Fruit fly (Drosophila melanogaster) whole organism, embryonic: ENCODE measurements around the gene CG15772.
A peak's percentile ranks its signal among the peaks of the same experiment; 100 is the strongest.

ENCODE experiments used
- Abd-B ChIP-seq: fragments of 200-800 bp; sonication (Bioruptor generic); optimal IDR thresholded peaks from 2 replicates; lab custom pipeline; 2018; ENCODE audit warnings: missing biosample characterization, mild to moderate bottlenecking, missing genetic modification characterization, moderate library complexity
- CG10147 ChIP-seq: fragments of 200-800 bp; sonication (Bioruptor generic); optimal IDR thresholded peaks from 2 replicates; lab custom pipeline; 2019; ENCODE audit warnings: missing biosample characterization, mild to moderate bottlenecking, missing genetic modification characterization, moderate library complexity
- CG10366 ChIP-seq: fragments of 200-800 bp; sonication (Bioruptor generic); IDR thresholded peaks from 2 replicates; pipeline ENCODE4 v1.3.6; 2022; ENCODE audit warnings: missing biosample characterization, missing genetic modification characterization
- CG10543 ChIP-seq: fragments of 200-800 bp; sonication (Bioruptor generic); optimal IDR thresholded peaks from 3 replicates; lab custom pipeline; 2017; ENCODE audit warnings: missing biosample characterization, mild to moderate bottlenecking, missing genetic modification characterization, moderate library complexity
- CG11093 ChIP-seq: fragments of 200-800 bp; sonication (Bioruptor generic); IDR thresholded peaks from 3 replicates; pipeline ENCODE4 v1.3.6; 2022; ENCODE audit warnings: missing biosample characterization, missing genetic modification characterization
- CG11456 ChIP-seq: fragments of 200-800 bp; sonication (Bioruptor generic); IDR thresholded peaks from 3 replicates; pipeline ENCODE4 v1.3.6; 2022; ENCODE audit warnings: missing biosample characterization, missing genetic modification characterization
- CG13287 ChIP-seq: fragments of 200-800 bp; sonication (Bioruptor generic); IDR thresholded peaks from 2 replicates; pipeline ENCODE4 v1.3.6; 2022; ENCODE audit warnings: missing biosample characterization, missing genetic modification characterization; ENCODE audit not compliant: partially characterized antibody
- CG14710 ChIP-seq: fragments of 200-800 bp; sonication (Bioruptor generic); optimal IDR thresholded peaks from 3 replicates; lab custom pipeline; 2019; ENCODE audit warnings: missing biosample characterization, mild to moderate bottlenecking, missing genetic modification characterization, moderate library complexity
- CG16813 ChIP-seq: fragments of 200-800 bp; sonication (Bioruptor generic); IDR thresholded peaks from 3 replicates; pipeline ENCODE4 v1.3.6; 2022; ENCODE audit warnings: missing biosample characterization, missing genetic modification characterization; ENCODE audit not compliant: partially characterized antibody
- CG18599 ChIP-seq: fragments of 200-800 bp; sonication (Bioruptor generic); optimal IDR thresholded peaks from 3 replicates; lab custom pipeline; 2017; ENCODE audit warnings: missing biosample characterization, missing genetic modification characterization, mild to moderate bottlenecking, moderate library complexity, missing genetic modification reagents
- CG31365 ChIP-seq: fragments of 200-800 bp; sonication (Bioruptor generic); optimal IDR thresholded peaks from 2 replicates; lab custom pipeline; 2018; ENCODE audit warnings: missing biosample characterization, mild to moderate bottlenecking, missing genetic modification characterization
- CG33557 ChIP-seq: fragments of 200-800 bp; sonication (Bioruptor generic); optimal IDR thresholded peaks from 2 replicates; lab custom pipeline; 2019; ENCODE audit warnings: missing biosample characterization, mild to moderate bottlenecking, missing genetic modification characterization, moderate library complexity
- CG3726 ChIP-seq: fragments of 200-800 bp; sonication (Bioruptor generic); IDR thresholded peaks from 3 replicates; pipeline ENCODE4, ENCODE4 v1.3.6; 2022; ENCODE audit warnings: missing biosample characterization, missing genetic modification characterization
- CG4282 ChIP-seq: fragments of 200-800 bp; sonication (Bioruptor generic); optimal IDR thresholded peaks from 2 replicates; lab custom pipeline; 2016; ENCODE audit warnings: missing biosample characterization, missing genetic modification characterization
- CG4404 ChIP-seq: fragments of 200-800 bp; sonication (Bioruptor generic); IDR thresholded peaks from 2 replicates; pipeline ENCODE4 v1.3.6; 2022; ENCODE audit warnings: missing biosample characterization, missing genetic modification characterization
- CG6175 ChIP-seq: fragments of 200-800 bp; sonication (Bioruptor generic); IDR thresholded peaks from 3 replicates; pipeline ENCODE4 v1.3.6; 2022; ENCODE audit warnings: missing biosample characterization, missing genetic modification characterization
- CG8388 ChIP-seq: fragments of 200-800 bp; sonication (Bioruptor generic); optimal IDR thresholded peaks from 2 replicates; lab custom pipeline; 2019; ENCODE audit warnings: missing biosample characterization, mild to moderate bottlenecking, missing genetic modification characterization, moderate library complexity
- CG8944 ChIP-seq: fragments of 200-800 bp; sonication (Bioruptor generic); optimal IDR thresholded peaks from 3 replicates; lab custom pipeline; 2016; ENCODE audit warnings: missing biosample characterization, missing genetic modification characterization
- CG9876 ChIP-seq: fragments of 200-800 bp; sonication (Bioruptor generic); optimal IDR thresholded peaks from 2 replicates; lab custom pipeline; 2016; ENCODE audit warnings: missing biosample characterization, missing genetic modification characterization
- CHES-1-like ChIP-seq: fragments of 200-800 bp; sonication (Bioruptor generic); optimal IDR thresholded peaks from 2 replicates; lab custom pipeline; 2016; ENCODE audit warnings: missing biosample characterization, missing genetic modification characterization
- Camta ChIP-seq: fragments of 200-800 bp; sonication (Bioruptor generic); optimal IDR thresholded peaks from 2 replicates; lab custom pipeline; 2016; ENCODE audit warnings: missing biosample characterization, missing genetic modification characterization
- Dip2 ChIP-seq: fragments of 200-800 bp; sonication (Bioruptor generic); IDR thresholded peaks from 2 replicates; pipeline ENCODE4 v1.3.6; 2022; ENCODE audit warnings: missing biosample characterization, missing genetic modification characterization
- E2f1 ChIP-seq: fragments of 200-800 bp; sonication (Bioruptor generic); IDR thresholded peaks from 2 replicates; pipeline ENCODE4 v1.3.6; 2022; ENCODE audit warnings: missing biosample characterization, missing genetic modification characterization
- Eip74EF ChIP-seq, 2 experiments: fragments of 200-800 bp in 1 of 2; fragments of >200 bp in 1 of 2; sonication (Bioruptor generic) in 1 of 2; optimal IDR thresholded peaks; 2 replicates each; lab custom pipeline; 2017 to 2019; ENCODE audit warnings: missing biosample characterization in 2 of 2, missing genetic modification characterization in 2 of 2, mild to moderate bottlenecking in 1 of 2, moderate library complexity in 1 of 2
- HLH3B ChIP-seq: fragments of 200-800 bp; sonication (Bioruptor generic); IDR thresholded peaks from 2 replicates; pipeline ENCODE4 v1.3.6; 2022; ENCODE audit warnings: missing biosample characterization, missing genetic modification characterization
- Hey ChIP-seq: fragments of 200-800 bp; sonication (Bioruptor generic); optimal IDR thresholded peaks from 3 replicates; lab custom pipeline; 2018; ENCODE audit warnings: missing biosample characterization, mild to moderate bottlenecking, missing genetic modification characterization
- Hsf ChIP-seq: fragments of 200-800 bp; sonication (Bioruptor generic); optimal IDR thresholded peaks from 3 replicates; lab custom pipeline; 2016; ENCODE audit warnings: missing biosample characterization, missing genetic modification characterization
- MTF-1 ChIP-seq: fragments of 200-800 bp; sonication (Bioruptor generic); optimal IDR thresholded peaks from 2 replicates; lab custom pipeline; 2018; ENCODE audit warnings: missing biosample characterization, mild to moderate bottlenecking, missing genetic modification characterization, borderline replicate concordance
- NFAT ChIP-seq: fragments of 200-800 bp; sonication (Bioruptor generic); IDR thresholded peaks from 2 replicates; pipeline ENCODE4 v1.3.6; 2022; ENCODE audit warnings: missing biosample characterization, missing genetic modification characterization
- Nf-YC ChIP-seq: fragments of 200-800 bp; optimal IDR thresholded peaks from 3 replicates; lab custom pipeline; 2019; ENCODE audit warnings: missing biosample characterization, mild to moderate bottlenecking, missing genetic modification characterization, moderate library complexity
- Sry-δ ChIP-seq: fragments of 200-800 bp; sonication (Bioruptor generic); optimal IDR thresholded peaks from 2 replicates; lab custom pipeline; 2016; ENCODE audit warnings: missing biosample characterization, missing genetic modification characterization
- bsh ChIP-seq, 2 experiments: fragments of 200-800 bp; sonication (Bioruptor generic); optimal IDR thresholded peaks; 2 replicates each; lab custom pipeline; 2017 to 2018; ENCODE audit warnings: mild to moderate bottlenecking in 2 of 2, missing biosample characterization in 2 of 2, missing genetic modification characterization in 2 of 2, moderate library complexity in 1 of 2
- chinmo ChIP-seq: fragments of 200-800 bp; sonication (Bioruptor generic); IDR thresholded peaks from 4 replicates; pipeline ENCODE4 v1.3.6; 2022; ENCODE audit warnings: missing biosample characterization, missing genetic modification characterization; ENCODE audit not compliant: partially characterized antibody
- croc ChIP-seq: fragments of 200-800 bp; sonication (Bioruptor generic); conservative IDR thresholded peaks from 3 replicates; pipeline ENCODE4 v1.3.6; 2022; ENCODE audit warnings: missing biosample characterization, missing genetic modification characterization
- dan ChIP-seq: fragments of 200-800 bp; sonication (Bioruptor generic); IDR thresholded peaks from 2 replicates; pipeline ENCODE4 v1.3.6; 2022; ENCODE audit warnings: missing biosample characterization, missing genetic modification characterization
- dpn ChIP-seq, 2 experiments: fragments of 200-800 bp; sonication (Bioruptor generic); optimal IDR thresholded peaks; 3 replicates each; lab custom pipeline; 2016; ENCODE audit warnings: missing biosample characterization in 2 of 2, missing genetic modification characterization in 2 of 2
- dysf ChIP-seq: fragments of 200-800 bp; sonication (Bioruptor generic); IDR thresholded peaks from 3 replicates; pipeline ENCODE4 v1.3.6; 2022; ENCODE audit warnings: missing biosample characterization, missing genetic modification characterization
- esg ChIP-seq: fragments of 200-800 bp; sonication (Bioruptor generic); conservative IDR thresholded peaks from 2 replicates; pipeline ENCODE4 v1.3.6; 2022; ENCODE audit warnings: missing biosample characterization, missing genetic modification characterization
- exex ChIP-seq: fragments of 200-800 bp; sonication (Bioruptor generic); optimal IDR thresholded peaks from 4 replicates; lab custom pipeline; 2018; ENCODE audit warnings: missing biosample characterization, mild to moderate bottlenecking, missing genetic modification characterization, moderate library complexity
- gem ChIP-seq: fragments of 200-800 bp; sonication (Bioruptor generic); optimal IDR thresholded peaks from 2 replicates; lab custom pipeline; 2019; ENCODE audit warnings: missing biosample characterization, mild to moderate bottlenecking, missing genetic modification characterization, moderate library complexity
- her ChIP-seq: fragments of 200-800 bp; sonication (Bioruptor generic); optimal IDR thresholded peaks from 2 replicates; lab custom pipeline; 2016; ENCODE audit warnings: missing biosample characterization, missing genetic modification characterization
- hkb ChIP-seq, 2 experiments: fragments of 200-800 bp in 1 of 2; fragments of >200 bp in 1 of 2; sonication (Bioruptor generic) in 1 of 2; IDR thresholded peaks in 1 of 2; optimal IDR thresholded peaks in 1 of 2; 2 replicates each; pipeline versions ENCODE4 v1.3.6 to Lab custom; 2017 to 2022; ENCODE audit warnings: missing biosample characterization in 1 of 2, missing genetic modification characterization in 1 of 2
- nmo ChIP-seq: fragments of 200-800 bp; sonication (Bioruptor generic); optimal IDR thresholded peaks from 2 replicates; lab custom pipeline; 2018; ENCODE audit warnings: missing biosample characterization, mild to moderate bottlenecking, missing genetic modification characterization, moderate library complexity
- oc ChIP-seq: fragments of 200-800 bp; sonication (Bioruptor generic); optimal IDR thresholded peaks from 2 replicates; lab custom pipeline; 2018; ENCODE audit warnings: missing biosample characterization, mild to moderate bottlenecking, missing genetic modification characterization, moderate library complexity
- ro ChIP-seq: fragments of 200-800 bp; sonication (Bioruptor generic); IDR thresholded peaks from 2 replicates; pipeline ENCODE4 v1.3.6; 2022; ENCODE audit warnings: missing biosample characterization, missing genetic modification characterization
- sens ChIP-seq: fragments of 200-800 bp; sonication (Bioruptor generic); peaks from one replicate; lab custom pipeline; 2016; ENCODE audit warnings: missing biosample characterization, missing genetic modification characterization
- tin ChIP-seq: fragments of 200-800 bp; sonication (Bioruptor generic); optimal IDR thresholded peaks from 3 replicates; lab custom pipeline; 2016; ENCODE audit warnings: missing biosample characterization, missing genetic modification characterization
- vnd ChIP-seq: fragments of 200-800 bp; sonication (Bioruptor generic); IDR thresholded peaks from 3 replicates; pipeline ENCODE4 v1.3.6; 2022; ENCODE audit warnings: missing biosample characterization, missing genetic modification characterization; ENCODE audit not compliant: partially characterized antibody

CG15772 gene

dm6 chrX:5783260-5784040 is 31.4 kb downstream of the CG15772 start (continued):
- TF ChIP-seq CG18599 (GFP tag; lab: Kevin White, UChicago) = peak; percentile 15
- TF ChIP-seq CG8388 (GFP tag; lab: Kevin White, UChicago) = peak; percentile 50
- peak; percentile 45 for TF ChIP-seq HLH3B
- TF ChIP-seq gem (tag; lab: Kevin White, UChicago) = peak; percentile 69
- TF ChIP-seq dysf (GFP tag; lab: Robert Waterston, UW) = peak; percentile 51; the same call in 2 of the 3 replicates
- no peak for TF ChIP-seq vnd (GFP tag; lab: Robert Waterston, UW)
- TF ChIP-seq CG10147 = no peak
- no peak for TF ChIP-seq E2f1
- no peak for TF ChIP-seq Sry-δ (GFP tag; lab: Kevin White, UChicago)
- no peak for TF ChIP-seq NFAT (GFP tag; lab: Robert Waterston, UW)
- no peak for TF ChIP-seq CG10543 (GFP tag; lab: Kevin White, UChicago)
- TF ChIP-seq tin (GFP tag; lab: Kevin White, UChicago) = peak; percentile 35
- TF ChIP-seq Hsf (GFP tag; lab: Kevin White, UChicago) = peak; percentile 18
- no peak for TF ChIP-seq Nf-YC
- no peak for TF ChIP-seq CG4282
- TF ChIP-seq MTF-1 = no peak
- TF ChIP-seq CG11456 (GFP tag; lab: Robert Waterston, UW) = no peak
- TF ChIP-seq croc (GFP tag; lab: Robert Waterston, UW) = peak; percentile 39; the same call in 1 of the 3 replicates
- peak in 1 of 2 experiments; percentile 58 for TF ChIP-seq bsh (GFP tag; optimal IDR thresholded peaks at IDR 0.05; lab: Kevin White, UChicago)
- TF ChIP-seq CG33557 (GFP tag; lab: Kevin White, UChicago) = no peak
- no peak for TF ChIP-seq chinmo (GFP tag; lab: Robert Waterston, UW)
- TF ChIP-seq Hey = no peak
- TF ChIP-seq esg = no peak
- TF ChIP-seq CG8944 = no peak
- TF ChIP-seq hkb (optimal IDR thresholded peaks at IDR 0.05; lab: Kevin White, UChicago) = no peak
- peak; percentile 51; the same call in 1 of the 2 replicates for TF ChIP-seq hkb (GFP tag; IDR thresholded peaks at IDR 0.05; lab: Robert Waterston, UW)
- TF ChIP-seq CG6175 (GFP tag; lab: Robert Waterston, UW) = no peak
- TF ChIP-seq CG16813 (GFP tag; lab: Robert Waterston, UW) = no peak
- TF ChIP-seq dpn (GFP tag; optimal IDR thresholded peaks at IDR 0.05; lab: Kevin White, UChicago) = peak in 1 of 2 experiments; percentile 24
- no peak for TF ChIP-seq CG3726 (GFP tag; lab: Robert Waterston, UW)
- TF ChIP-seq CG4404 (GFP tag; lab: Robert Waterston, UW) = no peak
- TF ChIP-seq exex (tag; lab: Kevin White, UChicago) = no peak
- TF ChIP-seq CG31365 (tag; lab: Kevin White, UChicago) = no peak
- no peak for TF ChIP-seq her (GFP tag; lab: Kevin White, UChicago)
- TF ChIP-seq CG9876 = no peak
- TF ChIP-seq CG14710 (tag; lab: Kevin White, UChicago) = no peak
- TF ChIP-seq CG13287 (GFP tag; lab: Robert Waterston, UW) = no peak
- peak; percentile 36; the same call in 1 of the 3 replicates for TF ChIP-seq CG11093
- peak in 1 of 2 experiments; percentile 13 for TF ChIP-seq Eip74EF (GFP tag; optimal IDR thresholded peaks at IDR 0.05; lab: Kevin White, UChicago)
- no peak; the same call in 1 of the 2 replicates for TF ChIP-seq CG10366 (GFP tag; lab: Robert Waterston, UW)
- no peak for TF ChIP-seq Camta (GFP tag; lab: Kevin White, UChicago)
- TF ChIP-seq CHES-1-like (GFP tag; lab: Kevin White, UChicago) = no peak
- TF ChIP-seq oc (tag; lab: Kevin White, UChicago) = peak; percentile 61
- no peak for TF ChIP-seq ro
- peak; percentile 20 for TF ChIP-seq Abd-B (GFP tag; lab: Kevin White, UChicago)
- no peak for TF ChIP-seq Dip2 (GFP tag; lab: Robert Waterston, UW)
- no peak for TF ChIP-seq dan (GFP tag; lab: Robert Waterston, UW)
- TF ChIP-seq nmo (GFP tag; lab: Kevin White, UChicago) = peak; percentile 57
- TF ChIP-seq sens (GFP tag; lab: Kevin White, UChicago) = peak; percentile 91
